Worm (Caenorhabditis elegans) whole organism, early embryonic: Measurements from ENCODE around the gene mak-1.

Experiments
- aly-1 ChIP-seq: sonication (generic microtip); optimal IDR thresholded peaks from 2 replicates; lab custom pipeline; 2016; ENCODE audit warnings: missing genetic modification characterization, missing compliant biosample characterization
- ceh-36 ChIP-seq: sonication (generic microtip); optimal IDR thresholded peaks from 2 replicates; lab custom pipeline; 2016; ENCODE audit warnings: missing genetic modification characterization, inconsistent platforms, missing compliant biosample characterization
- tra-4 ChIP-seq: sonication (generic microtip); optimal IDR thresholded peaks from 2 replicates; lab custom pipeline; 2017; ENCODE audit warnings: missing genetic modification characterization, missing compliant biosample characterization

- TF ChIP-seq tra-4, result no peak
- no peak for TF ChIP-seq ceh-36 (tag; lab: Kevin White, UChicago)
- no peak for TF ChIP-seq aly-1
These were observed 3.5 kb downstream of the mak-1 start for ce11 chrII:8747246-8747938.
